Fruit fly (Drosophila melanogaster): ENCODE results near the gene w-cup.

dm6 chr2L:10543992-10544391, 33.6 kb downstream of the w-cup start:
- TF ChIP-seq dac (GFP tag; optimal IDR thresholded peaks at IDR 0.05), result no peak
- TF ChIP-seq OdsH (GFP tag; optimal IDR thresholded peaks at IDR 0.05), result no peak
- no peak for TF ChIP-seq Smox (GFP tag; optimal IDR thresholded peaks at IDR 0.05)
- TF ChIP-seq fd85E (GFP tag; optimal IDR thresholded peaks at IDR 0.05), result no peak
- TF ChIP-seq Ets96B (tag; optimal IDR thresholded peaks at IDR 0.05), result no peak
- no peak for TF ChIP-seq CG11294 (GFP tag; IDR thresholded peaks at IDR 0.05)
- TF ChIP-seq Eip93F (GFP tag; optimal IDR thresholded peaks at IDR 0.05), result no peak
- no peak for TF ChIP-seq CG1621 (tag; optimal IDR thresholded peaks at IDR 0.05)
- no peak for TF ChIP-seq CG6792 (GFP tag; optimal IDR thresholded peaks at IDR 0.05)
- no peak for TF ChIP-seq acj6 (GFP tag; optimal IDR thresholded peaks at IDR 0.05)

Measured in whole organism, prepupa.